Worm (Caenorhabditis elegans) whole organism, mixed stage, embryonic: Measurements from ENCODE around the gene Y55F3AM.21.

Source experiments
- M03D4.4 ChIP-seq: sonication (generic microtip); optimal IDR thresholded peaks from 2 replicates; lab custom pipeline; 2017; ENCODE audit warnings: mild to moderate bottlenecking, missing genetic modification characterization, missing compliant biosample characterization
- blmp-1 ChIP-seq: fragments of 150-350 bp; optimal IDR thresholded peaks from 2 replicates; lab custom pipeline; 2014; ENCODE audit warnings: missing biosample characterization, missing genetic modification characterization
- ceh-39 ChIP-seq: fragments of 150-350 bp; optimal IDR thresholded peaks from 2 replicates; lab custom pipeline; 2014; ENCODE audit warnings: missing biosample characterization, missing genetic modification characterization
- ceh-43 ChIP-seq: fragments of 200-800 bp; sonication (Bioruptor generic); optimal IDR thresholded peaks from 2 replicates; lab custom pipeline; 2018; ENCODE audit warnings: mild to moderate bottlenecking, missing genetic modification characterization, moderate library complexity, missing compliant biosample characterization
- ceh-83 ChIP-seq: fragments of 200-800 bp; sonication (Bioruptor generic); optimal IDR thresholded peaks from 2 replicates; lab custom pipeline; 2018; ENCODE audit warnings: mild to moderate bottlenecking, missing genetic modification characterization, missing compliant biosample characterization
- ces-1 ChIP-seq: fragments of 150-350 bp; optimal IDR thresholded peaks from 2 replicates; lab custom pipeline; 2014; ENCODE audit warnings: missing biosample characterization, missing genetic modification reagents, missing genetic modification characterization
- cnd-1 ChIP-seq: fragments of 200-800 bp; sonication (Bioruptor generic); optimal IDR thresholded peaks from 2 replicates; lab custom pipeline; 2018; ENCODE audit warnings: mild to moderate bottlenecking, missing genetic modification characterization, missing compliant biosample characterization
- elt-1 ChIP-seq: sonication (generic microtip); optimal IDR thresholded peaks from 2 replicates; lab custom pipeline; 2017; ENCODE audit warnings: missing genetic modification characterization, mild to moderate bottlenecking, missing compliant biosample characterization, antibody characterized with exemption, moderate library complexity, borderline replicate concordance; ENCODE audit not compliant: insufficient read depth
- elt-3 ChIP-seq: fragments of 150-350 bp; optimal IDR thresholded peaks from 2 replicates; lab custom pipeline; 2014; ENCODE audit warnings: missing biosample characterization, missing genetic modification characterization
- flh-1 ChIP-seq: fragments of 200-800 bp; sonication (Bioruptor generic); optimal IDR thresholded peaks from 2 replicates; lab custom pipeline; 2018; ENCODE audit warnings: mild to moderate bottlenecking, missing genetic modification characterization, moderate library complexity, missing compliant biosample characterization
- ham-2 ChIP-seq: fragments of 200-800 bp; sonication (Bioruptor generic); optimal IDR thresholded peaks from 2 replicates; lab custom pipeline; 2018; ENCODE audit warnings: mild to moderate bottlenecking, missing genetic modification characterization, missing compliant biosample characterization
- hlh-1 ChIP-seq: fragments of 150-350 bp; optimal IDR thresholded peaks from 2 replicates; lab custom pipeline; 2014; ENCODE audit warnings: missing biosample characterization, missing genetic modification reagents, missing genetic modification characterization
- lin-13 ChIP-seq: fragments of 150-350 bp; optimal IDR thresholded peaks from 2 replicates; lab custom pipeline; 2014; ENCODE audit warnings: missing biosample characterization, missing genetic modification characterization
- lin-32 ChIP-seq: fragments of 200-800 bp; sonication (Bioruptor generic); optimal IDR thresholded peaks from 2 replicates; lab custom pipeline; 2018; ENCODE audit warnings: mild to moderate bottlenecking, missing genetic modification characterization, missing compliant biosample characterization
- lsy-2 ChIP-seq: fragments of 150-350 bp; optimal IDR thresholded peaks from 2 replicates; lab custom pipeline; 2014; ENCODE audit warnings: missing biosample characterization, missing genetic modification characterization
- mab-5 ChIP-seq: fragments of 150-350 bp; optimal IDR thresholded peaks from 2 replicates; lab custom pipeline; 2014; ENCODE audit warnings: missing biosample characterization, missing genetic modification characterization
- mls-2 ChIP-seq: sonication (generic microtip); optimal IDR thresholded peaks from 2 replicates; lab custom pipeline; 2016; ENCODE audit warnings: mild to moderate bottlenecking, missing genetic modification characterization, moderate library complexity, missing compliant biosample characterization
- nhr-12 ChIP-seq: fragments of 150-350 bp; optimal IDR thresholded peaks from 2 replicates; lab custom pipeline; 2014; ENCODE audit warnings: missing biosample characterization, missing genetic modification characterization
- nhr-237 ChIP-seq: fragments of 150-350 bp; optimal IDR thresholded peaks from 2 replicates; lab custom pipeline; 2014; ENCODE audit warnings: missing biosample characterization, missing genetic modification characterization
- nhr-28 ChIP-seq: fragments of 150-350 bp; optimal IDR thresholded peaks from 2 replicates; lab custom pipeline; 2014; ENCODE audit warnings: missing biosample characterization, missing genetic modification characterization
- nhr-76 ChIP-seq: sonication (generic microtip); optimal IDR thresholded peaks from 2 replicates; lab custom pipeline; 2017; ENCODE audit warnings: missing biosample characterization, missing genetic modification characterization
- pha-4 ChIP-seq: fragments of 150-350 bp; optimal IDR thresholded peaks from 2 replicates; lab custom pipeline; 2018; ENCODE audit warnings: missing biosample characterization, missing genetic modification reagents, missing genetic modification characterization
- sem-2 ChIP-seq: fragments of 200-800 bp; sonication (Bioruptor generic); optimal IDR thresholded peaks from 2 replicates; lab custom pipeline; 2018; ENCODE audit warnings: mild to moderate bottlenecking, missing genetic modification characterization, missing compliant biosample characterization
- snpc-4 ChIP-seq: fragments of 150-350 bp; optimal IDR thresholded peaks from 2 replicates; lab custom pipeline; 2014; ENCODE audit warnings: missing biosample characterization, missing genetic modification characterization
- sptf-1 ChIP-seq: sonication (generic microtip); optimal IDR thresholded peaks from 2 replicates; lab custom pipeline; 2017; ENCODE audit warnings: mild to moderate bottlenecking, missing genetic modification characterization, moderate library complexity, missing compliant biosample characterization
- tbx-8 ChIP-seq: fragments of 200-800 bp; sonication (Bioruptor generic); optimal IDR thresholded peaks from 2 replicates; lab custom pipeline; 2018; ENCODE audit warnings: mild to moderate bottlenecking, missing genetic modification characterization, moderate library complexity, missing compliant biosample characterization
- unc-39 ChIP-seq: fragments of 150-350 bp; optimal IDR thresholded peaks from 2 replicates; lab custom pipeline; 2014; ENCODE audit warnings: missing biosample characterization, missing genetic modification characterization
- unc-62 ChIP-seq: fragments of 150-350 bp; optimal IDR thresholded peaks from 2 replicates; lab custom pipeline; 2014; ENCODE audit warnings: missing biosample characterization, missing genetic modification reagents, missing genetic modification characterization
- zip-8 ChIP-seq: fragments of 150-350 bp; optimal IDR thresholded peaks from 2 replicates; lab custom pipeline; 2014; ENCODE audit warnings: missing biosample characterization, missing genetic modification characterization
- ztf-11 ChIP-seq: fragments of 150-350 bp; optimal IDR thresholded peaks from 2 replicates; lab custom pipeline; 2014; ENCODE audit warnings: missing biosample characterization, missing genetic modification characterization

The Y55F3AM.21 gene

ce11 chrIV:1044287-1044686 is 7.2 kb downstream of the Y55F3AM.21 start, which contains the start of gene Y55F3AM.11:
Gene Y55F3AM.11, minus strand, starts transcription at chrIV:1044387.
- no peak for TF ChIP-seq ces-1 (GFP tag; lab: Kevin White, UChicago)
- no peak for TF ChIP-seq hlh-1 (tag; lab: Kevin White, UChicago)
- no peak for TF ChIP-seq unc-39 (tag; lab: Kevin White, UChicago)
- no peak for TF ChIP-seq nhr-76 (tag; lab: Kevin White, UChicago)
- TF ChIP-seq, all 35 proteins: peak for 0

DNA sequence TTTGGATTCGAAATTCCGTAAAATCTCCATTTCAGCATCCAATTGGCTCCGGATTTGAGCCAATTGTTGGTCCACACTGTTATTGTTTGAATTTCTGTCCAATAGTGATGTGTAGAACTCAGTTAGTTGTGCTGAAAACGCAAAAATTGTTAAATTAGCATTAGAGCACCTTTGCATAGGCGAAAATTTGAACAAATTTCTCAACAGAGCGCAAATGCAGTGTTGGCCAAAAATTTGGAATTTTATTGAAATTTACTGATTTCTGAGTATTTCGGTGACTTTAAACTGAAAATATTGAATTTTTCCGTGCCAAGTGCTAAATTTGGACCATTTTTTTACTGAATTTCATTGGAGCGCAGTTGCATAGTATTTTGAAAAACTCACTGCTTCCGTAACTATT is 10.9 kb downstream of the Y55F3AM.21 start:
- no peak for TF ChIP-seq pha-4 (tag; lab: Kevin White, UChicago)
- TF ChIP-seq lsy-2 (tag; lab: Kevin White, UChicago) = no peak
- TF ChIP-seq ceh-39 (tag; lab: Kevin White, UChicago) = no peak
- no peak for TF ChIP-seq snpc-4 (tag; lab: Kevin White, UChicago)
- no peak for TF ChIP-seq ham-2
- TF ChIP-seq nhr-12 = no peak

DNA sequence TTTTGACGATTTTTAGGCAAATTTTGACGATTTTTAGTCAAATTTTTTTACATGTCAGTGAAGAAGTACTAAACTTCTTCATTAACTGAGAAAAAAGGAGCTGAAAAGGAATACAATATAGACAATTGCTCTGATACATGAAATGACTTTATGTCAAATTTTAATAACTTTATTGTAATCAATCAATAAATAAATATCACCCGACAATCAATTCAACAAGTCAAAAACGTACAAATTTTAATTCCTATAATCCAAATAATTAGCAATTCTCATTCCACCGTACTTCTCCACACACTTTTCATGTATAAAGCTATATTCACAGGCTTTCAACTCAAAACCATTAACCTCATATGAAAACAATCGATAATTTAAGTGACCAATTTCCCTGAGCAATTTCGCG is 13.0 kb downstream of the Y55F3AM.21 start:
- TF ChIP-seq sem-2 (GFP tag; lab: Kevin White, UChicago) (no peak), hlh-1 (tag; lab: Kevin White, UChicago) (no peak), snpc-4 (tag; lab: Kevin White, UChicago) (no peak), nhr-12 (no peak), ztf-11 (tag; lab: Kevin White, UChicago) (no peak), zip-8 (no peak), pha-4 (tag; lab: Kevin White, UChicago) (no peak), cnd-1 (tag; lab: Kevin White, UChicago) (no peak), nhr-28 (tag; lab: Kevin White, UChicago) (no peak), ces-1 (GFP tag; lab: Kevin White, UChicago) (no peak), sptf-1 (tag; lab: Kevin White, UChicago) (no peak), unc-39 (tag; lab: Kevin White, UChicago) (no peak), lin-32 (GFP tag; lab: Kevin White, UChicago) (no peak), mab-5 (no peak), tbx-8 (GFP tag; lab: Kevin White, UChicago) (no peak)

DNA sequence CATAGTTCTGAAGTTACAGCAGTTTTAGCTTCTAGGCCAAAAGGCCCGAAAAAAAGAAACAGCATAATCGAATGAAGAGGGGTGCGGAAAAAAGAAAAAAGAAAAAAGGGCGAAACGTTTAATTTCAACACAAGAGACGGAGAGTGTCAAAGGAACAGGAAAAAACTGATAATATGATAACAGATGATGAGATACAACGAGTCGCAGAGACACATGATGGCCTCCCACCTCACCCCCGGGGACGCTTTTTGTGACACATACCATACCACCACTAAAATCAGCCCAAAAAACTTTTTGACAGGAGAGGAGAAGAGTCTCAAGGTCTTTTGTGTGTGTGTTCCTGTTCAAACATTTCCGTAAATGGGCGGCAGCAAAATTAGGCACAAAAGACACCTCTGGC is 16.4 kb downstream of the Y55F3AM.21 start:
- no peak for TF ChIP-seq tbx-8 (GFP tag; lab: Kevin White, UChicago)
- TF ChIP-seq ztf-11 (tag; lab: Kevin White, UChicago) = no peak
- TF ChIP-seq M03D4.4 (tag; lab: Kevin White, UChicago) = no peak
- TF ChIP-seq nhr-28 (tag; lab: Kevin White, UChicago) = no peak
- TF ChIP-seq flh-1 (GFP tag; lab: Kevin White, UChicago) = no peak
- no peak for TF ChIP-seq ceh-43 (GFP tag; lab: Kevin White, UChicago)
- no peak for TF ChIP-seq unc-62 (GFP tag; lab: Kevin White, UChicago)
- no peak for TF ChIP-seq unc-39 (tag; lab: Kevin White, UChicago)
- no peak for TF ChIP-seq hlh-1 (tag; lab: Kevin White, UChicago)
- TF ChIP-seq ces-1 (GFP tag; lab: Kevin White, UChicago) = no peak
- TF ChIP-seq cnd-1 (tag; lab: Kevin White, UChicago) = no peak
- no peak for TF ChIP-seq lin-13 (tag; lab: Kevin White, UChicago)
- no peak for TF ChIP-seq nhr-237 (tag; lab: Kevin White, UChicago)
- TF ChIP-seq snpc-4 (tag; lab: Kevin White, UChicago) = no peak
- no peak for TF ChIP-seq lsy-2 (tag; lab: Kevin White, UChicago)
- no peak for TF ChIP-seq ceh-83 (GFP tag; lab: Kevin White, UChicago)
- no peak for TF ChIP-seq elt-1 (tag; lab: Kevin White, UChicago)
- TF ChIP-seq lin-32 (GFP tag; lab: Kevin White, UChicago) = no peak
- TF ChIP-seq mls-2 = no peak

ce11 chrIV:1029939-1030338 is 21.5 kb downstream of the Y55F3AM.21 start, which contains the start of gene abhd-14:
Gene abhd-14, minus strand, starts transcription at chrIV:1030039.
- TF ChIP-seq nhr-12 (no peak), elt-1 (tag; lab: Kevin White, UChicago) (no peak), sptf-1 (tag; lab: Kevin White, UChicago) (no peak), tbx-8 (GFP tag; lab: Kevin White, UChicago) (no peak), unc-39 (tag; lab: Kevin White, UChicago) (no peak), zip-8 (no peak), lin-13 (tag; lab: Kevin White, UChicago) (no peak), elt-3 (no peak), pha-4 (tag; lab: Kevin White, UChicago) (no peak), blmp-1 (tag; lab: Kevin White, UChicago) (no peak)
